Worm (Caenorhabditis elegans) whole organism, early embryonic: ENCODE measurements around the gene magu-1.

Experiments used
- B0310.2 ChIP-seq: sonication (generic microtip); optimal IDR thresholded peaks from 2 replicates; lab custom pipeline; 2016; ENCODE audit warnings: mild to moderate bottlenecking, missing genetic modification characterization, missing compliant biosample characterization
- F13C5.2 ChIP-seq: sonication (generic microtip); optimal IDR thresholded peaks from 2 replicates; lab custom pipeline; 2017; ENCODE audit warnings: mild to moderate bottlenecking, missing genetic modification characterization, inconsistent platforms, missing compliant biosample characterization
- aly-1 ChIP-seq: sonication (generic microtip); optimal IDR thresholded peaks from 2 replicates; lab custom pipeline; 2016; ENCODE audit warnings: missing genetic modification characterization, missing compliant biosample characterization
- ama-1 ChIP-seq: fragments of 150-350 bp; optimal IDR thresholded peaks from 2 replicates; lab custom pipeline; 2014
- ceh-13 ChIP-seq: fragments of 200-800 bp; sonication (Bioruptor generic); optimal IDR thresholded peaks from 2 replicates; lab custom pipeline; 2018; ENCODE audit warnings: mild to moderate bottlenecking, missing genetic modification characterization, missing compliant biosample characterization
- ceh-36 ChIP-seq: sonication (generic microtip); optimal IDR thresholded peaks from 2 replicates; lab custom pipeline; 2016; ENCODE audit warnings: missing genetic modification characterization, inconsistent platforms, missing compliant biosample characterization
- ets-7 ChIP-seq: sonication (generic microtip); optimal IDR thresholded peaks from 2 replicates; lab custom pipeline; 2016; ENCODE audit warnings: missing genotype, missing genetic modification characterization, missing compliant biosample characterization
- flt-1 ChIP-seq: fragments of 200-800 bp; sonication (Bioruptor generic); IDR thresholded peaks from 2 replicates; pipeline ENCODE4 v1.3.6; 2022; ENCODE audit warnings: missing genetic modification characterization, missing compliant biosample characterization
- hmbx-1 ChIP-seq: sonication (generic microtip); optimal IDR thresholded peaks from 2 replicates; lab custom pipeline; 2016; ENCODE audit warnings: mild to moderate bottlenecking, missing genetic modification characterization, missing compliant biosample characterization
- hmg-4 ChIP-seq: fragments of 200-800 bp; sonication (Bioruptor generic); optimal IDR thresholded peaks from 2 replicates; lab custom pipeline; 2018; ENCODE audit warnings: mild to moderate bottlenecking, missing genetic modification characterization, missing compliant biosample characterization
- hnd-1 ChIP-seq: sonication (generic microtip); optimal IDR thresholded peaks from 2 replicates; lab custom pipeline; 2016; ENCODE audit warnings: missing genetic modification characterization, missing compliant biosample characterization
- pes-1 ChIP-seq: fragments of 200-800 bp; sonication (Bioruptor generic); IDR thresholded peaks from 2 replicates; pipeline ENCODE4 v1.3.6; 2022; ENCODE audit warnings: missing genetic modification reagents, missing genetic modification characterization, missing compliant biosample characterization
- scrt-1 ChIP-seq: fragments of 200-800 bp; sonication (Bioruptor generic); IDR thresholded peaks from 2 replicates; pipeline ENCODE4 v1.3.6; 2022; ENCODE audit warnings: missing genetic modification characterization, missing compliant biosample characterization
- sea-1 ChIP-seq: fragments of 200-800 bp; sonication (Bioruptor generic); conservative IDR thresholded peaks from 2 replicates; pipeline ENCODE4 v1.3.6; 2022; ENCODE audit warnings: missing genetic modification characterization, missing compliant biosample characterization
- tbx-11 ChIP-seq: fragments of 200-800 bp; sonication (Bioruptor generic); IDR thresholded peaks from 2 replicates; pipeline ENCODE4 v1.3.6; 2022; ENCODE audit warnings: missing genetic modification characterization, missing compliant biosample characterization
- tbx-37 ChIP-seq: fragments of 200-800 bp; sonication (Bioruptor generic); conservative IDR thresholded peaks from 2 replicates; pipeline ENCODE4 v1.3.6; 2022; ENCODE audit warnings: missing genetic modification reagents, missing genetic modification characterization, missing compliant biosample characterization
- tra-4 ChIP-seq: sonication (generic microtip); optimal IDR thresholded peaks from 2 replicates; lab custom pipeline; 2017; ENCODE audit warnings: missing genetic modification characterization, missing compliant biosample characterization

magu-1 gene

ce11 chrIII:483556-483955, 12.1 kb upstream of the magu-1 start, which contains the start of gene F10C5.3:
TSS of gene F10C5.3 (plus strand) at chrIII:483868.
- TF ChIP-seq ceh-36 (no peak), pes-1 (no peak), hmbx-1 (tag; lab: Kevin White, UChicago) (no peak), ets-7 (tag; lab: Kevin White, UChicago) (no peak), ama-1 (lab: Kevin White, UChicago) (no peak), B0310.2 (tag; lab: Kevin White, UChicago) (no peak), hnd-1 (tag; lab: Kevin White, UChicago) (no peak), aly-1 (tag; lab: Kevin White, UChicago) (no peak), ceh-13 (GFP tag; lab: Kevin White, UChicago) (no peak), hmg-4 (GFP tag; lab: Kevin White, UChicago) (no peak), scrt-1 (GFP tag; lab: Robert Waterston, UW) (no peak), tbx-37 (GFP tag; lab: Robert Waterston, UW) (no peak), sea-1 (no peak), flt-1 (no peak), tbx-11 (GFP tag; lab: Robert Waterston, UW) (no peak), F13C5.2 (tag; lab: Kevin White, UChicago) (no peak), tra-4 (tag; lab: Kevin White, UChicago) (no peak)

ce11 chrIII:482739-483138, 11.2 kb upstream of the magu-1 start:
- TF ChIP-seq flt-1 = no peak

ce11 chrIII:481259-481658, 9.8 kb upstream of the magu-1 start:
- TF ChIP-seq tra-4 (tag; lab: Kevin White, UChicago) = no peak
- TF ChIP-seq ceh-13 (GFP tag; lab: Kevin White, UChicago) = no peak
- no peak for TF ChIP-seq sea-1
- TF ChIP-seq hmg-4 (GFP tag; lab: Kevin White, UChicago) = no peak
- TF ChIP-seq tbx-37 (GFP tag; lab: Robert Waterston, UW) = no peak
- no peak for TF ChIP-seq B0310.2 (tag; lab: Kevin White, UChicago)
- no peak for TF ChIP-seq hmbx-1 (tag; lab: Kevin White, UChicago)
- TF ChIP-seq ets-7 (tag; lab: Kevin White, UChicago) = no peak
- no peak for TF ChIP-seq aly-1 (tag; lab: Kevin White, UChicago)
- no peak for TF ChIP-seq ama-1 (lab: Kevin White, UChicago)
- no peak for TF ChIP-seq ceh-36
- no peak for TF ChIP-seq hnd-1 (tag; lab: Kevin White, UChicago)
- no peak for TF ChIP-seq flt-1
- no peak for TF ChIP-seq scrt-1 (GFP tag; lab: Robert Waterston, UW)
- TF ChIP-seq F13C5.2 (tag; lab: Kevin White, UChicago) = no peak

ce11 chrIII:475154-475553, 3.7 kb upstream of the magu-1 start, which contains the start of gene mat-3:
TSS of gene mat-3 (plus strand) at chrIII:475454.
- TF ChIP-seq F13C5.2 (tag; lab: Kevin White, UChicago) (no peak), tbx-11 (GFP tag; lab: Robert Waterston, UW) (no peak)

- TF ChIP-seq scrt-1 (GFP tag; lab: Robert Waterston, UW) (no peak), hmbx-1 (tag; lab: Kevin White, UChicago) (no peak), tbx-11 (GFP tag; lab: Robert Waterston, UW) (no peak), pes-1 (no peak), ceh-36 (no peak), aly-1 (tag; lab: Kevin White, UChicago) (no peak), F13C5.2 (tag; lab: Kevin White, UChicago) (no peak), ceh-13 (GFP tag; lab: Kevin White, UChicago) (no peak), hnd-1 (tag; lab: Kevin White, UChicago) (no peak), ets-7 (tag; lab: Kevin White, UChicago) (no peak), ama-1 (lab: Kevin White, UChicago) (no peak)
Observed at ce11 chrIII:463711-464110, 7.8 kb downstream of the magu-1 start, which contains the start of gene Y55B1BR.6. TSS of gene Y55B1BR.6 (minus strand) at chrIII:463811.

ce11 chrIII:455793-456192, 15.7 kb downstream of the magu-1 start:
- no peak for TF ChIP-seq tbx-11 (GFP tag; lab: Robert Waterston, UW)
- TF ChIP-seq flt-1 = no peak
- TF ChIP-seq scrt-1 (GFP tag; lab: Robert Waterston, UW) = no peak
- TF ChIP-seq F13C5.2 (tag; lab: Kevin White, UChicago) = no peak
- TF ChIP-seq ceh-13 (GFP tag; lab: Kevin White, UChicago) = no peak

ce11 chrIII:446860-447259, 24.6 kb downstream of the magu-1 start:
- TF ChIP-seq hmbx-1 (tag; lab: Kevin White, UChicago) = no peak
- no peak for TF ChIP-seq tbx-37 (GFP tag; lab: Robert Waterston, UW)

- TF ChIP-seq hmg-4 (GFP tag; lab: Kevin White, UChicago) (peak; percentile 27), B0310.2 (tag; lab: Kevin White, UChicago) (peak; percentile 27), ceh-36 (peak; percentile 32), hmbx-1 (tag; lab: Kevin White, UChicago) (peak; percentile 62)
Observed at ce11 chrIII:445515-445914, 26.0 kb downstream of the magu-1 start.

ce11 chrIII:444101-444500, 27.4 kb downstream of the magu-1 start, which contains the start of gene Y55B1BR.8:
TSS of gene Y55B1BR.8 (plus strand) at chrIII:444401.
- TF ChIP-seq flt-1 = no peak
- TF ChIP-seq B0310.2 (tag; lab: Kevin White, UChicago) = no peak
- no peak for TF ChIP-seq ets-7 (tag; lab: Kevin White, UChicago)
- no peak for TF ChIP-seq ceh-13 (GFP tag; lab: Kevin White, UChicago)
- TF ChIP-seq hmbx-1 (tag; lab: Kevin White, UChicago) = no peak
- no peak for TF ChIP-seq tbx-11 (GFP tag; lab: Robert Waterston, UW)
- TF ChIP-seq F13C5.2 (tag; lab: Kevin White, UChicago) = no peak
- TF ChIP-seq aly-1 (tag; lab: Kevin White, UChicago) = no peak
- TF ChIP-seq ama-1 (lab: Kevin White, UChicago) = no peak
- no peak for TF ChIP-seq pes-1
- no peak for TF ChIP-seq tbx-37 (GFP tag; lab: Robert Waterston, UW)
- TF ChIP-seq ceh-36 = no peak
- TF ChIP-seq scrt-1 (GFP tag; lab: Robert Waterston, UW) = no peak
